Worm (Caenorhabditis elegans) whole organism, mixed stage, embryonic: ENCODE results near the gene F20D6.1.

ENCODE experiments used
- M03D4.4 ChIP-seq: sonication (generic microtip); optimal IDR thresholded peaks from 2 replicates; lab custom pipeline; 2017; ENCODE audit warnings: mild to moderate bottlenecking, missing genetic modification characterization, missing compliant biosample characterization
- bed-3 ChIP-seq: fragments of 200-800 bp; sonication (Bioruptor generic); optimal IDR thresholded peaks from 3 replicates; lab custom pipeline; 2018; ENCODE audit warnings: mild to moderate bottlenecking, missing genetic modification characterization, moderate library complexity, missing compliant biosample characterization
- blmp-1 ChIP-seq: fragments of 150-350 bp; optimal IDR thresholded peaks from 2 replicates; lab custom pipeline; 2014; ENCODE audit warnings: missing biosample characterization, missing genetic modification characterization
- ceh-39 ChIP-seq: fragments of 150-350 bp; optimal IDR thresholded peaks from 2 replicates; lab custom pipeline; 2014; ENCODE audit warnings: missing biosample characterization, missing genetic modification characterization
- ceh-43 ChIP-seq: fragments of 200-800 bp; sonication (Bioruptor generic); optimal IDR thresholded peaks from 2 replicates; lab custom pipeline; 2018; ENCODE audit warnings: mild to moderate bottlenecking, missing genetic modification characterization, moderate library complexity, missing compliant biosample characterization
- ceh-83 ChIP-seq: fragments of 200-800 bp; sonication (Bioruptor generic); optimal IDR thresholded peaks from 2 replicates; lab custom pipeline; 2018; ENCODE audit warnings: mild to moderate bottlenecking, missing genetic modification characterization, missing compliant biosample characterization
- ces-1 ChIP-seq: fragments of 150-350 bp; optimal IDR thresholded peaks from 2 replicates; lab custom pipeline; 2014; ENCODE audit warnings: missing biosample characterization, missing genetic modification reagents, missing genetic modification characterization
- cnd-1 ChIP-seq: fragments of 200-800 bp; sonication (Bioruptor generic); optimal IDR thresholded peaks from 2 replicates; lab custom pipeline; 2018; ENCODE audit warnings: mild to moderate bottlenecking, missing genetic modification characterization, missing compliant biosample characterization
- drap-1 ChIP-seq: fragments of 200-800 bp; sonication (Bioruptor generic); optimal IDR thresholded peaks from 3 replicates; lab custom pipeline; 2018; ENCODE audit warnings: mild to moderate bottlenecking, missing genetic modification characterization, missing compliant biosample characterization
- elt-1 ChIP-seq: sonication (generic microtip); optimal IDR thresholded peaks from 2 replicates; lab custom pipeline; 2017; ENCODE audit warnings: missing genetic modification characterization, mild to moderate bottlenecking, missing compliant biosample characterization, antibody characterized with exemption, moderate library complexity, borderline replicate concordance; ENCODE audit not compliant: insufficient read depth
- elt-3 ChIP-seq: fragments of 150-350 bp; optimal IDR thresholded peaks from 2 replicates; lab custom pipeline; 2014; ENCODE audit warnings: missing biosample characterization, missing genetic modification characterization
- flh-1 ChIP-seq: fragments of 200-800 bp; sonication (Bioruptor generic); optimal IDR thresholded peaks from 2 replicates; lab custom pipeline; 2018; ENCODE audit warnings: mild to moderate bottlenecking, missing genetic modification characterization, moderate library complexity, missing compliant biosample characterization
- ham-2 ChIP-seq: fragments of 200-800 bp; sonication (Bioruptor generic); optimal IDR thresholded peaks from 2 replicates; lab custom pipeline; 2018; ENCODE audit warnings: mild to moderate bottlenecking, missing genetic modification characterization, missing compliant biosample characterization
- hlh-1 ChIP-seq: fragments of 150-350 bp; optimal IDR thresholded peaks from 2 replicates; lab custom pipeline; 2014; ENCODE audit warnings: missing biosample characterization, missing genetic modification reagents, missing genetic modification characterization
- lin-13 ChIP-seq: fragments of 150-350 bp; optimal IDR thresholded peaks from 2 replicates; lab custom pipeline; 2014; ENCODE audit warnings: missing biosample characterization, missing genetic modification characterization
- lin-32 ChIP-seq: fragments of 200-800 bp; sonication (Bioruptor generic); optimal IDR thresholded peaks from 2 replicates; lab custom pipeline; 2018; ENCODE audit warnings: mild to moderate bottlenecking, missing genetic modification characterization, missing compliant biosample characterization
- lsy-2 ChIP-seq: fragments of 150-350 bp; optimal IDR thresholded peaks from 2 replicates; lab custom pipeline; 2014; ENCODE audit warnings: missing biosample characterization, missing genetic modification characterization
- mab-5 ChIP-seq: fragments of 150-350 bp; optimal IDR thresholded peaks from 2 replicates; lab custom pipeline; 2014; ENCODE audit warnings: missing biosample characterization, missing genetic modification characterization
- mep-1 ChIP-seq: fragments of 150-350 bp; optimal IDR thresholded peaks from 2 replicates; lab custom pipeline; 2017; ENCODE audit warnings: missing biosample characterization, missing genetic modification reagents, missing genetic modification characterization, inconsistent platforms
- mls-2 ChIP-seq: sonication (generic microtip); optimal IDR thresholded peaks from 2 replicates; lab custom pipeline; 2016; ENCODE audit warnings: mild to moderate bottlenecking, missing genetic modification characterization, moderate library complexity, missing compliant biosample characterization
- nhr-12 ChIP-seq: fragments of 150-350 bp; optimal IDR thresholded peaks from 2 replicates; lab custom pipeline; 2014; ENCODE audit warnings: missing biosample characterization, missing genetic modification characterization
- nhr-2 ChIP-seq: fragments of 150-350 bp; optimal IDR thresholded peaks from 2 replicates; lab custom pipeline; 2014; ENCODE audit warnings: missing biosample characterization, missing genetic modification characterization
- nhr-237 ChIP-seq: fragments of 150-350 bp; optimal IDR thresholded peaks from 2 replicates; lab custom pipeline; 2014; ENCODE audit warnings: missing biosample characterization, missing genetic modification characterization
- nhr-28 ChIP-seq: fragments of 150-350 bp; optimal IDR thresholded peaks from 2 replicates; lab custom pipeline; 2014; ENCODE audit warnings: missing biosample characterization, missing genetic modification characterization
- nhr-76 ChIP-seq: sonication (generic microtip); optimal IDR thresholded peaks from 2 replicates; lab custom pipeline; 2017; ENCODE audit warnings: missing biosample characterization, missing genetic modification characterization
- pha-4 ChIP-seq: fragments of 150-350 bp; optimal IDR thresholded peaks from 2 replicates; lab custom pipeline; 2018; ENCODE audit warnings: missing biosample characterization, missing genetic modification reagents, missing genetic modification characterization
- sem-2 ChIP-seq: fragments of 200-800 bp; sonication (Bioruptor generic); optimal IDR thresholded peaks from 2 replicates; lab custom pipeline; 2018; ENCODE audit warnings: mild to moderate bottlenecking, missing genetic modification characterization, missing compliant biosample characterization
- snpc-4 ChIP-seq: fragments of 150-350 bp; optimal IDR thresholded peaks from 2 replicates; lab custom pipeline; 2014; ENCODE audit warnings: missing biosample characterization, missing genetic modification characterization
- sptf-1 ChIP-seq: sonication (generic microtip); optimal IDR thresholded peaks from 2 replicates; lab custom pipeline; 2017; ENCODE audit warnings: mild to moderate bottlenecking, missing genetic modification characterization, moderate library complexity, missing compliant biosample characterization
- tbx-8 ChIP-seq: fragments of 200-800 bp; sonication (Bioruptor generic); optimal IDR thresholded peaks from 2 replicates; lab custom pipeline; 2018; ENCODE audit warnings: mild to moderate bottlenecking, missing genetic modification characterization, moderate library complexity, missing compliant biosample characterization
- unc-120 ChIP-seq: sonication (generic microtip); optimal IDR thresholded peaks from 2 replicates; lab custom pipeline; 2017; ENCODE audit warnings: missing genetic modification characterization, missing compliant biosample characterization; ENCODE audit not compliant: poor library complexity, severe bottlenecking
- unc-39 ChIP-seq: fragments of 150-350 bp; optimal IDR thresholded peaks from 2 replicates; lab custom pipeline; 2014; ENCODE audit warnings: missing biosample characterization, missing genetic modification characterization
- unc-62 ChIP-seq: fragments of 150-350 bp; optimal IDR thresholded peaks from 2 replicates; lab custom pipeline; 2014; ENCODE audit warnings: missing biosample characterization, missing genetic modification reagents, missing genetic modification characterization
- zip-8 ChIP-seq: fragments of 150-350 bp; optimal IDR thresholded peaks from 2 replicates; lab custom pipeline; 2014; ENCODE audit warnings: missing biosample characterization, missing genetic modification characterization

Gene F20D6.1

DNA sequence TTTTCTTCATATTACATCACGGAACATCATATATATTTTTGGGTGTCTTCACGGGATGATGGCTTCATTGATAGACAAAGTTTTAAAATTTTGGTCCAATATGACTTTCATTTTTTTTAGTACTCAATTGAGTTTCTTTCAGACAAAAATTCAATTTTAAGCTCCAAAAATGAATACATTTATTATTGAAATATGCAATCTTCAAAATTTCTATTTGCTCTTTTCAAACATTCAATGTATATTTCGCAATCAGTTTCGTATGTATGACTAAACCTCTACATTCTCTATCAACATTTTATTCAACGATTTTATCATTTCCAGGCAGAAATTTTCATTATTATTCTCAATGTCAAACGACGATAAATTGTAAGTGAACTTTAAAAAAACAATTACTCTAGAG lies 7.1 kb upstream of the F20D6.1 start, which contains the start of gene srp-8:
srp-8 (plus strand) TSS at position 301 of the 400 bp plus-strand sequence.
- TF ChIP-seq snpc-4 (tag; lab: Kevin White, UChicago) (no peak), bed-3 (GFP tag; lab: Kevin White, UChicago) (no peak), ces-1 (GFP tag; lab: Kevin White, UChicago) (no peak), nhr-237 (no peak), elt-1 (tag; lab: Kevin White, UChicago) (no peak), pha-4 (tag; lab: Kevin White, UChicago) (no peak), drap-1 (GFP tag; lab: Kevin White, UChicago) (no peak), zip-8 (tag; lab: Kevin White, UChicago) (no peak), unc-120 (tag; lab: Kevin White, UChicago) (no peak), flh-1 (GFP tag; lab: Kevin White, UChicago) (no peak), nhr-2 (tag; lab: Kevin White, UChicago) (no peak), tbx-8 (no peak), sem-2 (GFP tag; lab: Kevin White, UChicago) (no peak)

DNA sequence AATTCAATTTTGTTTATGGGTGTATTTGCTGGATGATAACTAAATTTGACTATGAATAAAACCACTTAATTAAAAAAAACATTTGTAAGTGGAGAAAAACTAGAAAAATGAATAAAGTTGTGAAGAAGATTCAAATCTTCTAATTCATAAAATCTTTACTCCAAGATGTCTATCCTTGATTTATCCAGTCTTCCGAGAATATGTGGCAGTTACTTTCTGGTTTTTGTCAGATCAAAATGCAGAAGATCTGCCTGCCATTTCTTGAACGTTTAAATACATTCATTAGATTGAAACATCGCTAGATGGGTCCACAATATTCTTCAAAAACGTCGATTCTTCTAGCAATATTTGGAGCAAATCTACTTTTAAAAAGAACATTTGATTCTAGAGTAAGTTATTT lies 4.8 kb upstream of the F20D6.1 start, which contains the start of gene F20D6.2:
F20D6.2 (plus strand) TSS at position 301 of the 400 bp plus-strand sequence.
- no peak for TF ChIP-seq sptf-1 (tag; lab: Kevin White, UChicago)
- TF ChIP-seq nhr-12 (tag; lab: Kevin White, UChicago): no peak

DNA sequence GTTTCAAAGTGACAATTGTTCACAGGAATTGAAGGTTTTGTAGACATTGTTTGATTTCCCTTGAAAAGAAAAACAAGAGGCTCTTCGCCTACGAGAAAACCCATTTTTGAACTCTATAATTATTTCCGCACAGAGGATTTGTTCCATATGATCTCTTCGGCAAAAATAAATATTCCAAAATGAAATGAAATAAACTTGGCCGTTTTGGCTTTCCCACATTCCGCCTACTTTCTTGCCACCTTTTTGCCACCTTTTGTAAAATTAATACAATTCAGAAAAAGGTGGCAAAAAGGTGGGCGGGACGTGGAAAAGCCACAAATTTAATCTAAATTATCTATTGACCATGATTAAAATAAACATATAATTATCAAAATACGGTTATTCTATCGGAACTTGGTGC lies 2.1 kb upstream of the F20D6.1 start, which contains the start of gene F20D6.15:
F20D6.15 (minus strand) TSS at position 47 of the 400 bp plus-strand sequence.
- no peak for TF ChIP-seq ceh-39 (tag; lab: Kevin White, UChicago)
- no peak for TF ChIP-seq ham-2
- TF ChIP-seq lin-13: no peak
- no peak for TF ChIP-seq unc-39 (tag; lab: Kevin White, UChicago)
- no peak for TF ChIP-seq elt-1 (tag; lab: Kevin White, UChicago)
- TF ChIP-seq lsy-2 (tag; lab: Kevin White, UChicago): no peak
- no peak for TF ChIP-seq unc-120 (tag; lab: Kevin White, UChicago)
- TF ChIP-seq hlh-1 (tag; lab: Kevin White, UChicago): no peak
- no peak for TF ChIP-seq tbx-8
- TF ChIP-seq lin-32 (GFP tag; lab: Kevin White, UChicago): no peak
- no peak for TF ChIP-seq mls-2 (tag; lab: Kevin White, UChicago)
- TF ChIP-seq nhr-28 (tag; lab: Kevin White, UChicago): no peak
- TF ChIP-seq bed-3 (GFP tag; lab: Kevin White, UChicago): no peak
- TF ChIP-seq mep-1: no peak
- no peak for TF ChIP-seq zip-8 (tag; lab: Kevin White, UChicago)
- TF ChIP-seq ceh-83 (GFP tag; lab: Kevin White, UChicago): no peak
- TF ChIP-seq M03D4.4 (tag; lab: Kevin White, UChicago): no peak
- TF ChIP-seq ceh-43: no peak
- TF ChIP-seq nhr-76 (tag; lab: Kevin White, UChicago): no peak
- TF ChIP-seq cnd-1 (tag; lab: Kevin White, UChicago): no peak

DNA sequence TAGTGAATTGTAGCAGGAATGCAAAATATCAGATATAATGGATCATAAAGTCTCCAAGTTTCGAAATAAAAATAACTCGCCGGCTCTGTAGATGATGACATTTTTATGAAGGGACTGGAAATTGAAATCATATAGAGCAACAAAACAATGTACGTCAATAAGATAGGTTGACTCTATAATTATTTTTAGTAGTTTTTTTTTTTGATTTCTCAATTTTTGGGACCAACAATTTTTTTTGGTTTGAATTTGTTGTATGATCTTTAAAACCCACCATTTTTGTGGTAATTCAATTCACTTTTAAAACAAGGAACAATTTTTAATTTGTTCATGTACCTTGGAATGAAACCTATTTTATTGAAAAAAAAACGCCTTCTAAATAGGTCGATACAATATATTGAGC lies 514 bp upstream of the F20D6.1 start, which contains the start of gene F20D6.12:
F20D6.12 (minus strand) TSS at position 101 of the 400 bp plus-strand sequence.
- TF ChIP-seq mab-5 (tag; lab: Kevin White, UChicago) (no peak), cnd-1 (tag; lab: Kevin White, UChicago) (no peak), ham-2 (no peak), unc-62 (GFP tag; lab: Kevin White, UChicago) (no peak), elt-3 (tag; lab: Kevin White, UChicago) (no peak), unc-120 (tag; lab: Kevin White, UChicago) (no peak), mep-1 (no peak), ceh-43 (no peak), nhr-12 (tag; lab: Kevin White, UChicago) (no peak), ceh-39 (tag; lab: Kevin White, UChicago) (no peak), sem-2 (GFP tag; lab: Kevin White, UChicago) (no peak), lin-13 (no peak), lin-32 (GFP tag; lab: Kevin White, UChicago) (no peak), blmp-1 (tag; lab: Kevin White, UChicago) (no peak)
- TF ChIP-seq, all 35 proteins: peak for 0
